Worm (Caenorhabditis elegans) whole organism, L1 larva: ENCODE data around the gene srlf-9.

Source experiments
- C04F5.9 ChIP-seq: sonication (generic microtip); optimal IDR thresholded peaks from 2 replicates; lab custom pipeline; 2016; ENCODE audit warnings: missing genetic modification characterization, missing compliant biosample characterization
- C16A3.4 ChIP-seq: fragments of 150-350 bp; optimal IDR thresholded peaks from 2 replicates; lab custom pipeline; 2014; ENCODE audit warnings: missing biosample characterization, missing genetic modification characterization
- F16B12.6 ChIP-seq: fragments of 150-350 bp; optimal IDR thresholded peaks from 2 replicates; lab custom pipeline; 2014; ENCODE audit warnings: missing biosample characterization, missing genetic modification characterization
- Y116A8C.19 ChIP-seq: sonication (generic microtip); optimal IDR thresholded peaks from 2 replicates; lab custom pipeline; 2016; ENCODE audit warnings: missing compliant biosample characterization, missing genetic modification characterization, borderline replicate concordance
- aha-1 ChIP-seq: fragments of 150-350 bp; optimal IDR thresholded peaks from 2 replicates; lab custom pipeline; 2014; ENCODE audit warnings: missing biosample characterization, missing genetic modification characterization
- aly-2 ChIP-seq: fragments of 150-350 bp; optimal IDR thresholded peaks from 2 replicates; lab custom pipeline; 2014; ENCODE audit warnings: missing biosample characterization, missing genetic modification characterization
- blmp-1 ChIP-seq: fragments of 150-350 bp; optimal IDR thresholded peaks from 2 replicates; lab custom pipeline; 2014; ENCODE audit warnings: missing biosample characterization, missing genetic modification characterization
- ceh-8 ChIP-seq: fragments of 200-800 bp; sonication (Bioruptor generic); optimal IDR thresholded peaks from 2 replicates; lab custom pipeline; 2018; ENCODE audit warnings: mild to moderate bottlenecking, missing genetic modification characterization, moderate library complexity, missing compliant biosample characterization
- ceh-90 ChIP-seq: sonication (generic microtip); optimal IDR thresholded peaks from 2 replicates; lab custom pipeline; 2016; ENCODE audit warnings: missing genetic modification characterization, missing compliant biosample characterization
- ces-1 ChIP-seq: fragments of 150-350 bp; optimal IDR thresholded peaks from 2 replicates; lab custom pipeline; 2014; ENCODE audit warnings: missing biosample characterization, missing genetic modification reagents, missing genetic modification characterization
- efl-1 ChIP-seq, 4 experiments: fragments of 150-350 bp; optimal IDR thresholded peaks in 3 of 4; peaks in 1 of 4; 1 replicate in 1 of 4; 2 replicates in 3 of 4; lab custom pipeline; 2014; ENCODE audit warnings: missing biosample characterization in 2 of 4, missing genetic modification characterization in 2 of 4, missing genetic modification reagents in 2 of 4
- egl-27 ChIP-seq, 2 experiments: fragments of 150-350 bp in 1 of 2; sonication (generic microtip); optimal IDR thresholded peaks; 3 replicates each; lab custom pipeline; 2017 to 2018; ENCODE audit warnings: missing biosample characterization in 2 of 2, missing genetic modification characterization in 2 of 2, missing genetic modification reagents in 2 of 2
- elt-2 ChIP-seq: sonication (generic microtip); optimal IDR thresholded peaks from 2 replicates; lab custom pipeline; 2016; ENCODE audit warnings: missing genetic modification characterization, mild to moderate bottlenecking, inconsistent platforms, missing compliant biosample characterization, missing genetic modification reagents
- ets-5 ChIP-seq: fragments of 200-800 bp; sonication (Bioruptor generic); IDR thresholded peaks from 2 replicates; pipeline ENCODE4 v1.3.6; 2022; ENCODE audit warnings: missing genetic modification characterization, missing compliant biosample characterization
- fkh-10 ChIP-seq: sonication (generic microtip); optimal IDR thresholded peaks from 2 replicates; lab custom pipeline; 2017; ENCODE audit warnings: missing biosample characterization, missing genetic modification reagents, missing genetic modification characterization
- fkh-8 ChIP-seq: sonication (generic microtip); optimal IDR thresholded peaks from 2 replicates; lab custom pipeline; 2016; ENCODE audit warnings: mild to moderate bottlenecking, missing genetic modification characterization, missing compliant biosample characterization
- grh-1 ChIP-seq: fragments of 200-800 bp; sonication (Bioruptor generic); IDR thresholded peaks from 2 replicates; pipeline ENCODE4 v1.3.6; 2022; ENCODE audit warnings: missing genetic modification reagents, missing genetic modification characterization, missing compliant biosample characterization
- hpl-2 ChIP-seq: fragments of 150-350 bp; optimal IDR thresholded peaks from 2 replicates; lab custom pipeline; 2014; ENCODE audit warnings: missing biosample characterization, missing genetic modification reagents, missing genetic modification characterization
- isw-1 ChIP-seq: fragments of 200-800 bp; sonication (Bioruptor generic); IDR thresholded peaks from 2 replicates; pipeline ENCODE4 v1.3.6; 2022; ENCODE audit warnings: missing genetic modification characterization, missing compliant biosample characterization
- jun-1 ChIP-seq: fragments of 150-350 bp; optimal IDR thresholded peaks from 2 replicates; lab custom pipeline; 2014; ENCODE audit warnings: missing biosample characterization, missing genetic modification reagents, missing genetic modification characterization
- lin-13 ChIP-seq: fragments of 150-350 bp; optimal IDR thresholded peaks from 2 replicates; lab custom pipeline; 2014; ENCODE audit warnings: missing biosample characterization, missing genetic modification reagents, missing genetic modification characterization
- lin-14 ChIP-seq: fragments of 200-800 bp; sonication (Bioruptor generic); optimal IDR thresholded peaks from 2 replicates; lab custom pipeline; 2018; ENCODE audit warnings: mild to moderate bottlenecking, missing genetic modification characterization, moderate library complexity, missing compliant biosample characterization
- lir-3 ChIP-seq: sonication (generic microtip); optimal IDR thresholded peaks from 2 replicates; lab custom pipeline; 2016; ENCODE audit warnings: mild to moderate bottlenecking, missing genetic modification characterization, moderate library complexity, missing compliant biosample characterization; ENCODE audit not compliant: poor library complexity
- mab-9 ChIP-seq: fragments of 200-800 bp; sonication (Bioruptor generic); IDR thresholded peaks from 2 replicates; pipeline ENCODE4 v1.3.6; 2022; ENCODE audit warnings: missing genetic modification reagents, missing genetic modification characterization, missing compliant biosample characterization
- mep-1 ChIP-seq: fragments of 150-350 bp; optimal IDR thresholded peaks from 2 replicates; lab custom pipeline; 2014; ENCODE audit warnings: missing biosample characterization, missing genetic modification characterization
- nhr-12 ChIP-seq: sonication (generic microtip); optimal IDR thresholded peaks from 2 replicates; lab custom pipeline; 2017; ENCODE audit warnings: missing biosample characterization, missing genetic modification characterization
- nhr-71 ChIP-seq: sonication (generic microtip); optimal IDR thresholded peaks from 2 replicates; lab custom pipeline; 2016; ENCODE audit warnings: mild to moderate bottlenecking, missing genetic modification characterization, moderate library complexity, missing compliant biosample characterization
- nhr-76 ChIP-seq: sonication (generic microtip); optimal IDR thresholded peaks from 2 replicates; lab custom pipeline; 2017; ENCODE audit warnings: missing biosample characterization, missing genetic modification characterization
- nhr-77 ChIP-seq: fragments of 150-350 bp; optimal IDR thresholded peaks from 2 replicates; lab custom pipeline; 2014; ENCODE audit warnings: missing biosample characterization, missing genetic modification characterization
- nhr-90 ChIP-seq: sonication (generic microtip); optimal IDR thresholded peaks from 2 replicates; lab custom pipeline; 2016; ENCODE audit warnings: mild to moderate bottlenecking, missing genetic modification characterization, missing compliant biosample characterization; ENCODE audit not compliant: poor library complexity
- pag-3 ChIP-seq: sonication (generic microtip); optimal IDR thresholded peaks from 2 replicates; lab custom pipeline; 2017; ENCODE audit warnings: missing genetic modification characterization, mild to moderate bottlenecking, missing compliant biosample characterization, antibody characterized with exemption, borderline replicate concordance; ENCODE audit not compliant: insufficient read depth
- pax-3 ChIP-seq: fragments of 200-800 bp; sonication (Bioruptor generic); optimal IDR thresholded peaks from 2 replicates; lab custom pipeline; 2018; ENCODE audit warnings: mild to moderate bottlenecking, missing genetic modification characterization, moderate library complexity, missing compliant biosample characterization
- rnt-1 ChIP-seq: sonication (generic microtip); optimal IDR thresholded peaks from 2 replicates; lab custom pipeline; 2016; ENCODE audit warnings: mild to moderate bottlenecking, missing genetic modification characterization, moderate library complexity, missing compliant biosample characterization
- unc-30 ChIP-seq: sonication (generic microtip); optimal IDR thresholded peaks from 2 replicates; lab custom pipeline; 2017; ENCODE audit warnings: missing biosample characterization, missing genetic modification characterization
- unc-62 ChIP-seq: fragments of 150-350 bp; optimal IDR thresholded peaks from 2 replicates; lab custom pipeline; 2014; ENCODE audit warnings: missing biosample characterization, missing genetic modification reagents, missing genetic modification characterization
- xbp-1 ChIP-seq: sonication (generic microtip); optimal IDR thresholded peaks from 2 replicates; lab custom pipeline; 2016; ENCODE audit warnings: missing genetic modification characterization, missing compliant biosample characterization
- zag-1 ChIP-seq: fragments of 150-350 bp; optimal IDR thresholded peaks from 2 replicates; lab custom pipeline; 2014; ENCODE audit warnings: missing biosample characterization, missing genetic modification characterization

The srlf-9 gene

ce11 chrIII:13388621-13389020 lies 13.0 kb downstream of the srlf-9 start:
- TF ChIP-seq pag-3 (tag; lab: Kevin White, UChicago) (no peak), jun-1 (tag; lab: Kevin White, UChicago) (no peak), elt-2 (tag; lab: Kevin White, UChicago) (peak; percentile 73), rnt-1 (tag; lab: Kevin White, UChicago) (no peak), nhr-71 (tag; lab: Kevin White, UChicago) (no peak)

DNA sequence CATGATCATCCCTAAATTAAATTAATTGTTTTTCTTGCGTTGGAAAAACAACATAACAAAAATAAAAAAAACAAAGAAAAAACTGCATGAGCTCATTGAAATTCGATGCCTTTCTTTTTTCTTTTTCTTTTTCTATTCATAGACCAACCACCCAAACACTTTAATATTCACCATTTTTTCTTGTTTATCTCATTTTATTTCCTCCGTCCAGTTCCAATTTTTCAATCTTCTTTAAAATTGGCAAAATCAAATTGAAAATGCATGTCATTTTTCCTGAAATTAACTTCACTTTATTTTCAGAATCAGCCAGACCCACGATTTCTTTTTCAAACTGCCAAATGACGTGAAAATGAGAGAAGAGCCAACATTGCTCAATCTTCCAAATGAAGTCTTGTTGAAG lies 15.7 kb downstream of the srlf-9 start, which contains the start of gene T03F6.4:
TSS of gene T03F6.4 (plus strand) at position 301 of the 400 bp plus-strand sequence.
- no peak for TF ChIP-seq aha-1 (tag; lab: Kevin White, UChicago)
- no peak for TF ChIP-seq grh-1 (GFP tag; lab: Robert Waterston, UW)
- no peak for TF ChIP-seq hpl-2 (GFP tag; lab: Kevin White, UChicago)
- TF ChIP-seq efl-1 (optimal IDR thresholded peaks at IDR 0.05; lab: Kevin White, UChicago), result no peak
- TF ChIP-seq efl-1 (GFP tag; optimal IDR thresholded peaks at IDR 0.05 in 1 of 2; lab: Kevin White, UChicago), result no peak
- TF ChIP-seq Y116A8C.19 (tag; lab: Kevin White, UChicago), result no peak
- no peak for TF ChIP-seq ceh-8 (GFP tag; lab: Kevin White, UChicago)
- TF ChIP-seq egl-27 (tag; optimal IDR thresholded peaks at IDR 0.05; lab: Kevin White, UChicago), result no peak
- no peak for TF ChIP-seq isw-1
- TF ChIP-seq ceh-90 (tag; lab: Kevin White, UChicago), result no peak
- no peak for TF ChIP-seq unc-62 (GFP tag; lab: Kevin White, UChicago)
- no peak for TF ChIP-seq unc-30 (tag; lab: Kevin White, UChicago)
- TF ChIP-seq fkh-8 (tag; lab: Kevin White, UChicago), result no peak
- TF ChIP-seq mep-1 (tag; lab: Kevin White, UChicago), result no peak
- no peak for TF ChIP-seq fkh-10 (GFP tag; lab: Kevin White, UChicago)
- no peak for TF ChIP-seq lir-3
- no peak for TF ChIP-seq lin-14
- no peak for TF ChIP-seq nhr-12 (tag; lab: Kevin White, UChicago)
- no peak for TF ChIP-seq ces-1 (GFP tag; lab: Kevin White, UChicago)
- TF ChIP-seq, all 84 proteins: peak for 0

- TF ChIP-seq ceh-8 (GFP tag; lab: Kevin White, UChicago), result no peak
- no peak for TF ChIP-seq mep-1 (tag; lab: Kevin White, UChicago)
- no peak for TF ChIP-seq nhr-76 (tag; lab: Kevin White, UChicago)
- TF ChIP-seq nhr-77 (tag; lab: Kevin White, UChicago), result no peak
- peak; percentile 57 for TF ChIP-seq xbp-1
- TF ChIP-seq C04F5.9, result no peak
- no peak for TF ChIP-seq zag-1 (tag; lab: Kevin White, UChicago)
- no peak for TF ChIP-seq C16A3.4
- TF ChIP-seq efl-1 (optimal IDR thresholded peaks at IDR 0.05; lab: Kevin White, UChicago), result no peak
- TF ChIP-seq efl-1 (GFP tag; optimal IDR thresholded peaks at IDR 0.05 in 1 of 2; lab: Kevin White, UChicago), result peak in 1 of 2 experiments; percentile 7
- TF ChIP-seq, all 84 proteins: peak for 2
Measured at ce11 chrIII:13383159-13383558, 18.4 kb downstream of the srlf-9 start.

- TF ChIP-seq lin-13 (no peak), aly-2 (tag; lab: Kevin White, UChicago) (no peak), ceh-8 (GFP tag; lab: Kevin White, UChicago) (no peak), pax-3 (no peak), ets-5 (no peak), lin-14 (peak; percentile 31), mab-9 (GFP tag; lab: Robert Waterston, UW) (no peak), ces-1 (GFP tag; lab: Kevin White, UChicago) (no peak), F16B12.6 (tag; lab: Kevin White, UChicago) (no peak), fkh-8 (tag; lab: Kevin White, UChicago) (no peak), blmp-1 (tag; lab: Kevin White, UChicago) (peak; percentile 76), nhr-90 (tag; lab: Kevin White, UChicago) (no peak)
Measured at ce11 chrIII:13381684-13382083, 19.9 kb downstream of the srlf-9 start.
